Worm (Caenorhabditis elegans) whole organism, mixed stage, embryonic: ENCODE measurements around the gene mig-14.

Source experiments
- bed-3 ChIP-seq: fragments of 200-800 bp; sonication (Bioruptor generic); optimal IDR thresholded peaks from 3 replicates; lab custom pipeline; 2018; ENCODE audit warnings: mild to moderate bottlenecking, missing genetic modification characterization, moderate library complexity, missing compliant biosample characterization
- blmp-1 ChIP-seq: fragments of 150-350 bp; optimal IDR thresholded peaks from 2 replicates; lab custom pipeline; 2014; ENCODE audit warnings: missing biosample characterization, missing genetic modification characterization
- ceh-39 ChIP-seq: fragments of 150-350 bp; optimal IDR thresholded peaks from 2 replicates; lab custom pipeline; 2014; ENCODE audit warnings: missing biosample characterization, missing genetic modification characterization
- ceh-43 ChIP-seq: fragments of 200-800 bp; sonication (Bioruptor generic); optimal IDR thresholded peaks from 2 replicates; lab custom pipeline; 2018; ENCODE audit warnings: mild to moderate bottlenecking, missing genetic modification characterization, moderate library complexity, missing compliant biosample characterization
- ceh-83 ChIP-seq: fragments of 200-800 bp; sonication (Bioruptor generic); optimal IDR thresholded peaks from 2 replicates; lab custom pipeline; 2018; ENCODE audit warnings: mild to moderate bottlenecking, missing genetic modification characterization, missing compliant biosample characterization
- ces-1 ChIP-seq: fragments of 150-350 bp; optimal IDR thresholded peaks from 2 replicates; lab custom pipeline; 2014; ENCODE audit warnings: missing biosample characterization, missing genetic modification reagents, missing genetic modification characterization
- cnd-1 ChIP-seq: fragments of 200-800 bp; sonication (Bioruptor generic); optimal IDR thresholded peaks from 2 replicates; lab custom pipeline; 2018; ENCODE audit warnings: mild to moderate bottlenecking, missing genetic modification characterization, missing compliant biosample characterization
- drap-1 ChIP-seq: fragments of 200-800 bp; sonication (Bioruptor generic); optimal IDR thresholded peaks from 3 replicates; lab custom pipeline; 2018; ENCODE audit warnings: mild to moderate bottlenecking, missing genetic modification characterization, missing compliant biosample characterization
- elt-3 ChIP-seq: fragments of 150-350 bp; optimal IDR thresholded peaks from 2 replicates; lab custom pipeline; 2014; ENCODE audit warnings: missing biosample characterization, missing genetic modification characterization
- flh-1 ChIP-seq: fragments of 200-800 bp; sonication (Bioruptor generic); optimal IDR thresholded peaks from 2 replicates; lab custom pipeline; 2018; ENCODE audit warnings: mild to moderate bottlenecking, missing genetic modification characterization, moderate library complexity, missing compliant biosample characterization
- ham-2 ChIP-seq: fragments of 200-800 bp; sonication (Bioruptor generic); optimal IDR thresholded peaks from 2 replicates; lab custom pipeline; 2018; ENCODE audit warnings: mild to moderate bottlenecking, missing genetic modification characterization, missing compliant biosample characterization
- hlh-1 ChIP-seq: fragments of 150-350 bp; optimal IDR thresholded peaks from 2 replicates; lab custom pipeline; 2014; ENCODE audit warnings: missing biosample characterization, missing genetic modification reagents, missing genetic modification characterization
- lin-13 ChIP-seq: fragments of 150-350 bp; optimal IDR thresholded peaks from 2 replicates; lab custom pipeline; 2014; ENCODE audit warnings: missing biosample characterization, missing genetic modification characterization
- lin-32 ChIP-seq: fragments of 200-800 bp; sonication (Bioruptor generic); optimal IDR thresholded peaks from 2 replicates; lab custom pipeline; 2018; ENCODE audit warnings: mild to moderate bottlenecking, missing genetic modification characterization, missing compliant biosample characterization
- lsy-2 ChIP-seq: fragments of 150-350 bp; optimal IDR thresholded peaks from 2 replicates; lab custom pipeline; 2014; ENCODE audit warnings: missing biosample characterization, missing genetic modification characterization
- mab-5 ChIP-seq: fragments of 150-350 bp; optimal IDR thresholded peaks from 2 replicates; lab custom pipeline; 2014; ENCODE audit warnings: missing biosample characterization, missing genetic modification characterization
- mep-1 ChIP-seq: fragments of 150-350 bp; optimal IDR thresholded peaks from 2 replicates; lab custom pipeline; 2017; ENCODE audit warnings: missing biosample characterization, missing genetic modification reagents, missing genetic modification characterization, inconsistent platforms
- mls-2 ChIP-seq: sonication (generic microtip); optimal IDR thresholded peaks from 2 replicates; lab custom pipeline; 2016; ENCODE audit warnings: mild to moderate bottlenecking, missing genetic modification characterization, moderate library complexity, missing compliant biosample characterization
- nhr-12 ChIP-seq: fragments of 150-350 bp; optimal IDR thresholded peaks from 2 replicates; lab custom pipeline; 2014; ENCODE audit warnings: missing biosample characterization, missing genetic modification characterization
- nhr-2 ChIP-seq: fragments of 150-350 bp; optimal IDR thresholded peaks from 2 replicates; lab custom pipeline; 2014; ENCODE audit warnings: missing biosample characterization, missing genetic modification characterization
- nhr-76 ChIP-seq: sonication (generic microtip); optimal IDR thresholded peaks from 2 replicates; lab custom pipeline; 2017; ENCODE audit warnings: missing biosample characterization, missing genetic modification characterization
- pha-4 ChIP-seq: fragments of 150-350 bp; optimal IDR thresholded peaks from 2 replicates; lab custom pipeline; 2018; ENCODE audit warnings: missing biosample characterization, missing genetic modification reagents, missing genetic modification characterization
- sem-2 ChIP-seq: fragments of 200-800 bp; sonication (Bioruptor generic); optimal IDR thresholded peaks from 2 replicates; lab custom pipeline; 2018; ENCODE audit warnings: mild to moderate bottlenecking, missing genetic modification characterization, missing compliant biosample characterization
- snpc-4 ChIP-seq: fragments of 150-350 bp; optimal IDR thresholded peaks from 2 replicates; lab custom pipeline; 2014; ENCODE audit warnings: missing biosample characterization, missing genetic modification characterization
- sptf-1 ChIP-seq: sonication (generic microtip); optimal IDR thresholded peaks from 2 replicates; lab custom pipeline; 2017; ENCODE audit warnings: mild to moderate bottlenecking, missing genetic modification characterization, moderate library complexity, missing compliant biosample characterization
- unc-120 ChIP-seq: sonication (generic microtip); optimal IDR thresholded peaks from 2 replicates; lab custom pipeline; 2017; ENCODE audit warnings: missing genetic modification characterization, missing compliant biosample characterization; ENCODE audit not compliant: poor library complexity, severe bottlenecking
- unc-39 ChIP-seq: fragments of 150-350 bp; optimal IDR thresholded peaks from 2 replicates; lab custom pipeline; 2014; ENCODE audit warnings: missing biosample characterization, missing genetic modification characterization
- unc-62 ChIP-seq: fragments of 150-350 bp; optimal IDR thresholded peaks from 2 replicates; lab custom pipeline; 2014; ENCODE audit warnings: missing biosample characterization, missing genetic modification reagents, missing genetic modification characterization
- zip-8 ChIP-seq: fragments of 150-350 bp; optimal IDR thresholded peaks from 2 replicates; lab custom pipeline; 2014; ENCODE audit warnings: missing biosample characterization, missing genetic modification characterization
- ztf-11 ChIP-seq: fragments of 150-350 bp; optimal IDR thresholded peaks from 2 replicates; lab custom pipeline; 2014; ENCODE audit warnings: missing biosample characterization, missing genetic modification characterization

Gene mig-14

DNA sequence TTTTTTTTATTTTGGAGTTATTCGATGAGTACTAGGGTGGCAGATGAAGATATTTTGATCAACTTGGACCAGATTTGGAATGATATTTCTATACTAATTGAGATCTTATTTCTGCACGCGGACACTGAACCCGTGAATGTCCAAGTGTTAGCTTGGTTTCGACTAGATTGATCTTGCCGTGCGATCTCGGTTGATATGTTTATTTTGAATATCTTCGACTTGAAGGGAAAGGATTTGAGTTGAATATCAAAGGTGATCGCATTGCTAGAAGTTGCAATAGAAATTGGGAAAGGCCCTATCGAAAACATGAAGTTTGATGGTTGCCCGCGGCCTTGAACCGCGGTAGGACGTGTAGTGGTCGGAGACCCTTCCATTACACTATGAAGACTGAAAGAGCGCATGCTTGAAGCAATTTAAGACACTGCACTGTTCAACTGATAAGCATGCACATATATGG lies 39.3 kb downstream of the mig-14 start:
- TF ChIP-seq bed-3 (GFP tag; lab: Kevin White, UChicago) (no peak), unc-39 (tag; lab: Kevin White, UChicago) (no peak), mls-2 (tag; lab: Kevin White, UChicago) (no peak), nhr-12 (tag; lab: Kevin White, UChicago) (no peak), unc-62 (GFP tag; lab: Kevin White, UChicago) (no peak), pha-4 (tag; lab: Kevin White, UChicago) (no peak), elt-3 (tag; lab: Kevin White, UChicago) (no peak), flh-1 (GFP tag; lab: Kevin White, UChicago) (no peak), lsy-2 (tag; lab: Kevin White, UChicago) (no peak), sptf-1 (tag; lab: Kevin White, UChicago) (no peak), lin-13 (tag; lab: Kevin White, UChicago) (no peak), zip-8 (tag; lab: Kevin White, UChicago) (no peak), lin-32 (GFP tag; lab: Kevin White, UChicago) (no peak), cnd-1 (no peak), unc-120 (tag; lab: Kevin White, UChicago) (no peak), ham-2 (no peak)

DNA sequence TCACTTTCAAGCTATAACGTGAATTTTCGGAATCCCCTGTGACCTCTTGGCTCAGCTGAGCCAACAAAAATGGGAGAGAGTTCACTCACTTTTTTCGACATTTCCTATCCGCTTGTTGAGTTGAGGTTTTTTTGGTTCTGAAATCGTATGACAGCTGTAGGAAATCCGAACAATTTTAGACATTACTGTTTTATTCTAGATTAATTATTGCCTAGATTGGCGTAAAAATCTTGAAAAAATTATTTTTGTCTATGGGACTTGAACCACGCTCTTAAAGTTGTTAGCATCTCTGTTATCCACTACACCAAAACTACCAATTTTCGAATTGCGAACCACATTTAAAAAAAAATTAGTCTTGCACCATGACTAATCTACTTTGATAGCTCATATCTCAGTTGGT lies 42.3 kb downstream of the mig-14 start, which contains the start of gene C01B9.4:
C01B9.4 (minus strand) TSS at position 101 of the 400 bp plus-strand sequence.
- no peak for TF ChIP-seq sem-2
- TF ChIP-seq nhr-2 (tag; lab: Kevin White, UChicago), result no peak
- no peak for TF ChIP-seq mls-2 (tag; lab: Kevin White, UChicago)
- TF ChIP-seq pha-4 (tag; lab: Kevin White, UChicago), result no peak
- TF ChIP-seq nhr-76, result no peak
- TF ChIP-seq ham-2, result no peak
- TF ChIP-seq lsy-2 (tag; lab: Kevin White, UChicago), result no peak

DNA sequence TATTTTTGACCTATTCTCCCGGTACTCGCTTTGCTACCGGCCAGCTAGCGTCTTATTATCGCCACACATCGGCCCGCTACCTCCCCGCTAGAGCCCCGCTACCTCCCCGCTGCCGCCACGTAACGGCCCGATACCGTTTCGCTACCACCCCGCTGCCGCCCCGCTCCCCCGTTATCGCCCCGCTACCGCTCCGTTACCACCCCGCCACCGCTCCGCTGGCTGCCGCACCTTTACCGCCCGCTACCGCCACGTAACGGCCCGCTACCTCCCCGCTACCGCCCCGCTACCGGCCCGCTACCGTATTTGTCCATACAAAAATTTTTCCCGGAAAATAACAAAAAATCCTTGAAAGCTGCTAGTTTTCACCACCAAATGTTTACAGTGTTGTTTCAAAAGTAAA lies 44.0 kb downstream of the mig-14 start:
- no peak for TF ChIP-seq mep-1 (tag; lab: Kevin White, UChicago)
- TF ChIP-seq drap-1 (GFP tag; lab: Kevin White, UChicago), result peak; percentile 12
- peak; percentile 23 for TF ChIP-seq ceh-83 (GFP tag; lab: Kevin White, UChicago)
- TF ChIP-seq ceh-39 (tag; lab: Kevin White, UChicago), result no peak
- TF ChIP-seq cnd-1, result no peak
- peak; percentile 27 for TF ChIP-seq ham-2

DNA sequence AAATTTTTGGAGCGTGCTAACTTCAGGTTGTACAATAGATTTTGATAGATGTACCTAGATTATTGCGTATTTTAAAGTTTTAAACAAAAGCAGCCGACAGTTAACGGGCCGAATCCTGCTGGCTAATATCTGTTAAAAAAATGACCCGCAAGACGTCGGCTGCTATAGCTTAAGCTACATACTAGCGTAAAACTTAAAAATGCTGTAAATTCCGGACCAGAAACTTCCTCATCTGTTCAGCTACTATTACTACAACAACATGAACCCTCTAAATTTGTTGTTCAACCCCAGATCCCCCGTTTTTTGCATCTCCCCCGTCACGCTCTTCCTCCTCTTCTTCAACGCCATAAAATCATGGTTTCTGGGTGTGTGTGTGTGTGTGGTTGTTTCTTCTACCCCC lies 45.4 kb downstream of the mig-14 start:
- TF ChIP-seq snpc-4 (tag; lab: Kevin White, UChicago) (no peak), mep-1 (tag; lab: Kevin White, UChicago) (no peak), ceh-43 (GFP tag; lab: Kevin White, UChicago) (no peak), blmp-1 (no peak), lin-32 (GFP tag; lab: Kevin White, UChicago) (no peak), flh-1 (GFP tag; lab: Kevin White, UChicago) (no peak), nhr-76 (no peak), hlh-1 (tag; lab: Kevin White, UChicago) (no peak), ces-1 (GFP tag; lab: Kevin White, UChicago) (no peak), ztf-11 (tag; lab: Kevin White, UChicago) (no peak), mls-2 (tag; lab: Kevin White, UChicago) (no peak), mab-5 (no peak)

DNA sequence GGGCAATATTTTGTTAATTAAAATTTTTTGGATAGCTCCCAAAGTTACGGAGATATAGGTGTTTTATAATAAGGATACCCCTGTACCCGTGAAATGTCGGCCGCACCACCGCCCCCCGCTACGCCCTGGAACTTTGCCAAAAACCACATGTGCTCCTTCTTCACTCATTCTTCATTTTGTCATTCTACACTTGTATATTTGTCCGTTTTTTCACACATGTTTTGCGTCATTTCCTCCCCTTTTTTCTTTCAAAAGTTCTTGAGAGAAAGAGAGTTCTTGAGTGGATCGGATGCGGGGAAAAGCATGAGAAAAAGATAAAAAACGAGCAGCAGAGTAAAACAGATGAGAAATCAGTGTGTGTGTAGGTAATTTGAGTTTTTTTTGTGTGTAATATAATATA lies 47.3 kb downstream of the mig-14 start:
- TF ChIP-seq sptf-1 (tag; lab: Kevin White, UChicago) (no peak), blmp-1 (no peak), bed-3 (GFP tag; lab: Kevin White, UChicago) (no peak), lin-13 (tag; lab: Kevin White, UChicago) (no peak)

DNA sequence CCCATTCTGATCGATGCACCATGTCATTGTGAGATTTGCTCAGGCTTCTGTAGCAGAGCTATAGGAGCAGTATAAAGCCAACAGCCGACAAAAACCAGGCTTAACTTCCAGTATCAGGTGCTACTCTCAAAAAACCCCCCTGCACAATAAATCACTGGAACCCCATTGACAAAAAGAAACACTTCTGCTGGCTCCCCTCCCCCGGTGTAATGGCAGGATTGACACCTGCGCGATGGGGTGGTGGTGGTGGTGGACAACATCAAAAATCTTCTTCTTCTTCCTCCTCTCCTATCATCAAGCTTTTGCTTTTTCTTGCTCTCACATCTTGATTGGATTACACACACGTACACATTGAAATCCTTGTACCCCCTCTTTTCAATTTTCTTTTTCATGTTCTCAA lies 48.2 kb downstream of the mig-14 start:
- no peak for TF ChIP-seq ztf-11 (tag; lab: Kevin White, UChicago)
- TF ChIP-seq ceh-83 (GFP tag; lab: Kevin White, UChicago), result no peak
- TF ChIP-seq hlh-1 (tag; lab: Kevin White, UChicago), result peak; percentile 56
